Worm (Caenorhabditis elegans) whole organism, young adult: Measurements from ENCODE around the gene pqn-63.
A peak's percentile ranks its signal among the peaks of the same experiment; 100 is the strongest.

ENCODE experiments used
- B0336.3 ChIP-seq: fragments of 200-800 bp; sonication (Bioruptor generic); IDR thresholded peaks from 2 replicates; pipeline ENCODE4 v1.3.6; 2022; ENCODE audit warnings: missing genetic modification characterization, missing compliant biosample characterization
- D2030.7 ChIP-seq: fragments of 200-800 bp; sonication (Bioruptor generic); IDR thresholded peaks from 2 replicates; pipeline ENCODE4 v1.3.6; 2022; ENCODE audit warnings: missing genetic modification reagents, missing genetic modification characterization, missing compliant biosample characterization
- F33H1.4 ChIP-seq: fragments of 200-800 bp; sonication (Bioruptor generic); IDR thresholded peaks from 2 replicates; pipeline ENCODE4 v1.3.6; 2022; ENCODE audit warnings: missing genetic modification reagents, missing genetic modification characterization, missing compliant biosample characterization
- F37B4.10 ChIP-seq: fragments of 200-800 bp; sonication (Bioruptor generic); IDR thresholded peaks from 2 replicates; pipeline ENCODE4 v1.3.6; 2022; ENCODE audit warnings: missing genetic modification characterization, missing compliant biosample characterization
- F57A8.1 ChIP-seq: fragments of 200-800 bp; sonication (Bioruptor generic); optimal IDR thresholded peaks from 2 replicates; lab custom pipeline; 2018; ENCODE audit warnings: mild to moderate bottlenecking, missing genetic modification characterization, moderate library complexity, missing compliant biosample characterization
- F57C9.4 ChIP-seq: sonication (generic microtip); optimal IDR thresholded peaks from 2 replicates; lab custom pipeline; 2017; ENCODE audit warnings: mild to moderate bottlenecking, missing genetic modification characterization, missing compliant biosample characterization
- K11D2.4 ChIP-seq: fragments of 200-800 bp; sonication (Bioruptor generic); IDR thresholded peaks from 2 replicates; pipeline ENCODE4 v1.3.6; 2022; ENCODE audit warnings: missing genetic modification reagents, missing genetic modification characterization, missing compliant biosample characterization
- T26A5.8 ChIP-seq: sonication (generic microtip); optimal IDR thresholded peaks from 2 replicates; lab custom pipeline; 2016; ENCODE audit warnings: missing genetic modification characterization, missing compliant biosample characterization
- Y56A3A.18 ChIP-seq: fragments of 200-800 bp; sonication (Bioruptor generic); IDR thresholded peaks from 2 replicates; pipeline ENCODE4 v1.3.6; 2022; ENCODE audit warnings: missing genetic modification reagents, missing genetic modification characterization, missing compliant biosample characterization
- akir-1 ChIP-seq: fragments of 200-800 bp; sonication (Bioruptor generic); optimal IDR thresholded peaks from 2 replicates; lab custom pipeline; 2018; ENCODE audit warnings: mild to moderate bottlenecking, missing genetic modification characterization, moderate library complexity, missing compliant biosample characterization
- aptf-2 ChIP-seq: fragments of 200-800 bp; sonication (Bioruptor generic); conservative IDR thresholded peaks from 2 replicates; pipeline ENCODE4 v1.3.6; 2022; ENCODE audit warnings: missing genetic modification reagents, missing genetic modification characterization, missing compliant biosample characterization
- ceh-100 ChIP-seq: fragments of 200-800 bp; sonication (Bioruptor generic); IDR thresholded peaks from 2 replicates; pipeline ENCODE4 v1.3.6; 2022; ENCODE audit warnings: missing genetic modification reagents, missing genetic modification characterization, missing compliant biosample characterization
- ceh-27 ChIP-seq: fragments of 200-800 bp; sonication (Bioruptor generic); optimal IDR thresholded peaks from 2 replicates; lab custom pipeline; 2018; ENCODE audit warnings: mild to moderate bottlenecking, missing genetic modification characterization, moderate library complexity, missing compliant biosample characterization
- ceh-79 ChIP-seq: sonication (generic microtip); optimal IDR thresholded peaks from 2 replicates; lab custom pipeline; 2017; ENCODE audit warnings: mild to moderate bottlenecking, missing genetic modification characterization, missing compliant biosample characterization
- chd-7 ChIP-seq: sonication (generic microtip); optimal IDR thresholded peaks from 2 replicates; lab custom pipeline; 2016; ENCODE audit warnings: mild to moderate bottlenecking, missing genetic modification characterization, moderate library complexity, missing compliant biosample characterization
- dox-1 ChIP-seq: fragments of 200-800 bp; sonication (Bioruptor generic); IDR thresholded peaks from 2 replicates; pipeline ENCODE4 v1.3.6; 2022; ENCODE audit warnings: missing genetic modification reagents, missing genetic modification characterization, missing compliant biosample characterization
- dpff-1 ChIP-seq: sonication (generic microtip); optimal IDR thresholded peaks from 2 replicates; lab custom pipeline; 2017; ENCODE audit warnings: mild to moderate bottlenecking, missing genetic modification characterization, missing compliant biosample characterization
- efl-1 ChIP-seq: fragments of 150-350 bp; optimal IDR thresholded peaks from 2 replicates; lab custom pipeline; 2014; ENCODE audit warnings: missing biosample characterization, missing genetic modification reagents, missing genetic modification characterization
- egrh-3 ChIP-seq: fragments of 200-800 bp; sonication (Bioruptor generic); IDR thresholded peaks from 2 replicates; pipeline ENCODE4 v1.3.6; 2022; ENCODE audit warnings: missing genetic modification reagents, missing genetic modification characterization, missing compliant biosample characterization
- ekl-4 ChIP-seq: fragments of 200-800 bp; sonication (Bioruptor generic); IDR thresholded peaks from 2 replicates; pipeline ENCODE4 v1.3.6; 2022; ENCODE audit warnings: missing genetic modification reagents, missing genetic modification characterization, missing compliant biosample characterization
- ets-4 ChIP-seq: fragments of 200-800 bp; sonication (Bioruptor generic); optimal IDR thresholded peaks from 2 replicates; lab custom pipeline; 2018; ENCODE audit warnings: mild to moderate bottlenecking, missing genetic modification characterization, missing compliant biosample characterization
- fkh-3 ChIP-seq: sonication (generic microtip); optimal IDR thresholded peaks from 2 replicates; lab custom pipeline; 2016; ENCODE audit warnings: mild to moderate bottlenecking, missing genetic modification characterization, missing compliant biosample characterization
- him-1 ChIP-seq: sonication (generic microtip); optimal IDR thresholded peaks from 2 replicates; lab custom pipeline; 2016; ENCODE audit warnings: missing genotype, missing genetic modification reagents, missing genetic modification characterization, missing compliant biosample characterization
- hrde-1 ChIP-seq: sonication (generic microtip); optimal IDR thresholded peaks from 2 replicates; lab custom pipeline; 2016; ENCODE audit warnings: missing genetic modification characterization, mild to moderate bottlenecking, missing compliant biosample characterization, moderate library complexity, missing genotype, missing genetic modification reagents, borderline replicate concordance
- lag-1 ChIP-seq: fragments of 200-800 bp; sonication (Bioruptor generic); IDR thresholded peaks from 2 replicates; pipeline ENCODE4 v1.3.6; 2022; ENCODE audit warnings: missing genetic modification reagents, missing genetic modification characterization, missing compliant biosample characterization
- lin-26 ChIP-seq: fragments of 200-800 bp; sonication (Bioruptor generic); IDR thresholded peaks from 2 replicates; pipeline ENCODE4 v1.3.6; 2022; ENCODE audit warnings: missing genetic modification reagents, missing genetic modification characterization, missing compliant biosample characterization
- lin-35 ChIP-seq, 3 experiments: fragments of 150-350 bp in 2 of 3; sonication (generic microtip) in 1 of 3; optimal IDR thresholded peaks; 2 replicates each; lab custom pipeline; 2014 to 2018; ENCODE audit warnings: missing biosample characterization in 3 of 3, missing genetic modification characterization in 3 of 3, missing genetic modification reagents in 3 of 3
- lir-1 ChIP-seq: fragments of 200-800 bp; sonication (Bioruptor generic); conservative IDR thresholded peaks from 2 replicates; pipeline ENCODE4 v1.3.6; 2022; ENCODE audit warnings: missing genetic modification reagents, missing genetic modification characterization, missing compliant biosample characterization
- mcd-1 ChIP-seq: fragments of 200-800 bp; sonication (Bioruptor generic); IDR thresholded peaks from 2 replicates; pipeline ENCODE4 v1.3.6; 2022; ENCODE audit warnings: missing genetic modification reagents, missing genetic modification characterization, missing compliant biosample characterization
- nfya-1 ChIP-seq: sonication (generic microtip); optimal IDR thresholded peaks from 2 replicates; lab custom pipeline; 2017; ENCODE audit warnings: antibody characterized with exemption, missing compliant biosample characterization, missing genetic modification characterization, borderline replicate concordance; ENCODE audit not compliant: insufficient read depth
- nfyb-1 ChIP-seq: fragments of 200-800 bp; sonication (Bioruptor generic); IDR thresholded peaks from 2 replicates; pipeline ENCODE4 v1.3.6; 2022; ENCODE audit warnings: missing genetic modification reagents, missing genetic modification characterization, missing compliant biosample characterization
- nhr-80 ChIP-seq: sonication (generic microtip); optimal IDR thresholded peaks from 2 replicates; lab custom pipeline; 2016; ENCODE audit warnings: missing genetic modification characterization, missing compliant biosample characterization
- nhr-90 ChIP-seq: sonication (generic microtip); optimal IDR thresholded peaks from 2 replicates; lab custom pipeline; 2016; ENCODE audit warnings: missing genotype, mild to moderate bottlenecking, missing genetic modification characterization, missing compliant biosample characterization
- rpc-1 ChIP-seq, 2 experiments: fragments of 150-350 bp in 1 of 2; sonication (generic microtip) in 1 of 2; optimal IDR thresholded peaks; 2 replicates each; lab custom pipeline; 2014 to 2018; ENCODE audit warnings: missing biosample characterization in 1 of 2, missing genetic modification characterization in 1 of 2, missing genetic modification reagents in 1 of 2, missing genotype in 1 of 2
- sea-2 ChIP-seq: fragments of 200-800 bp; sonication (Bioruptor generic); IDR thresholded peaks from 2 replicates; pipeline ENCODE4 v1.3.6; 2022; ENCODE audit warnings: missing genetic modification characterization, missing compliant biosample characterization
- sptf-2 ChIP-seq: fragments of 200-800 bp; sonication (Bioruptor generic); optimal IDR thresholded peaks from 2 replicates; lab custom pipeline; 2018; ENCODE audit warnings: mild to moderate bottlenecking, missing genetic modification characterization, missing compliant biosample characterization
- tbx-9 ChIP-seq: sonication (generic microtip); optimal IDR thresholded peaks from 2 replicates; lab custom pipeline; 2016; ENCODE audit warnings: borderline replicate concordance, missing genetic modification characterization, inconsistent platforms, missing compliant biosample characterization
- tlf-1 ChIP-seq: fragments of 200-800 bp; sonication (Bioruptor generic); optimal IDR thresholded peaks from 2 replicates; lab custom pipeline; 2018; ENCODE audit warnings: mild to moderate bottlenecking, missing genetic modification characterization, missing compliant biosample characterization
- zfh-2 ChIP-seq: fragments of 200-800 bp; sonication (Bioruptor generic); conservative IDR thresholded peaks from 2 replicates; pipeline ENCODE4 v1.3.6; 2022; ENCODE audit warnings: missing genetic modification reagents, missing genetic modification characterization, missing compliant biosample characterization
- zim-3 ChIP-seq: sonication (generic microtip); optimal IDR thresholded peaks from 2 replicates; lab custom pipeline; 2017; ENCODE audit warnings: mild to moderate bottlenecking, missing genetic modification characterization, moderate library complexity, missing compliant biosample characterization
- ztf-25 ChIP-seq: fragments of 200-800 bp; sonication (Bioruptor generic); IDR thresholded peaks from 2 replicates; pipeline ENCODE4 v1.3.6; 2022; ENCODE audit warnings: missing genetic modification reagents, missing genetic modification characterization, missing compliant biosample characterization

The pqn-63 gene

DNA sequence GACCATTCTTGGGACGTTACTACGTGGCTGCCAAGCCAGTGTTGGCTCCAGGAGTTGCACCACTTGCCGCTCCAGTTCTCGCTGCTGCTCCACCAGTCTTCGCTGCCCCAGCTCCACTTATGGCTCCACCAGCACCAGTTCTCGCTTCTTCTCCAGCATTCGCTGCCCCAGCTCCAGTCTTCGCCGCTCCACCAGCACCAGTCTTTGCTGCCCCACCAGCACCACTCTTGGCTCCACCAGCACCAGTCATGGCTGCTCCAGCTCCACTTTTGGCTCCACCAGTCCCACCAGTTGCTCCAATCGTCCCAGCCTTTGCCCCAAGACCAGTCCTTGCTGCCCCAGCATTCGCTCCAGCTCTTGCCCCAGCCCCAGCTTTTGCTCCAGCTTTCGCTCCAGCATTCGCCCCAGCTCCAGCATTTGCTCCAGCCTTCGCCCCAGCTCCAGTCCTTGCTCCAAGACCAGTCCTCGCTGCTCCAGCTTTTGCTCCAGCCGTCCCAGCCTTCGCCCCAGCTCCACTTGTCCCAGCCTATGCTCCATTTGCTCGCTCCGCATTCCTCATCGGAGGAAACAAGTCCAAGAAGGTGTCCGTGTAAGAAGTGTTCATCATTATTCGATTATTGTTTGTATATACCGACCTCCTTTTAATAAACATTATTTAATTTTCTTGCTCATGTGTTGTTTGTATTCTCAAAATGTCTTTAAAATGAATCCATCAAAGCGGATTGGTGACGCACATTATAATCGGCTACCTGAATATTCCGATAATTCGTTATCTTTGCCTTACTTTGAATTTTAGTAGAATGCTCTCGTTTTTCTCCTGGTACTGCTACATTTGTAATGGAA is 10.0 kb downstream of the pqn-63 start, which contains the start of gene T06E4.7:
Gene T06E4.7 (plus strand): TSS at position 793 of the 843 bp plus-strand sequence.
- 0 out of 2 replicates have a peak, but pooled peaks have one; percentile 41 for TF ChIP-seq ztf-25
- TF ChIP-seq chd-7 = peak; percentile 32
- TF ChIP-seq Y56A3A.18 (GFP tag; lab: Robert Waterston, UW) = no peak
- TF ChIP-seq ceh-79 (tag; lab: Kevin White, UChicago) = no peak
- TF ChIP-seq zfh-2 (GFP tag; lab: Robert Waterston, UW) = peak; percentile 93
- TF ChIP-seq F37B4.10 (GFP tag; lab: Robert Waterston, UW) = 0 out of 2 replicates have a peak, but pooled peaks have one; percentile 4
- peak; percentile 13 for TF ChIP-seq ceh-27 (GFP tag; lab: Kevin White, UChicago)
- TF ChIP-seq fkh-3 (tag; lab: Kevin White, UChicago) = no peak
- TF ChIP-seq D2030.7 (GFP tag; lab: Robert Waterston, UW) = 0 out of 2 replicates have a peak, but pooled peaks have one; percentile 10
- TF ChIP-seq mcd-1 (GFP tag; lab: Robert Waterston, UW) = peak; percentile 20; the same call in 1 of the 2 replicates
- no peak for TF ChIP-seq ets-4 (GFP tag; lab: Kevin White, UChicago)
- TF ChIP-seq lir-1 (GFP tag; lab: Robert Waterston, UW) = no peak
- TF ChIP-seq rpc-1 (optimal IDR thresholded peaks at IDR 0.05; lab: Kevin White, UChicago) = no peak
- no peak for TF ChIP-seq rpc-1 (tag; optimal IDR thresholded peaks at IDR 0.05; lab: Kevin White, UChicago)
- TF ChIP-seq dox-1 (GFP tag; lab: Robert Waterston, UW) = 0 out of 2 replicates have a peak, but pooled peaks have one; percentile 34
- peak; percentile 92 for TF ChIP-seq egrh-3 (GFP tag; lab: Robert Waterston, UW)
- TF ChIP-seq K11D2.4 (GFP tag; lab: Robert Waterston, UW) = no peak
- TF ChIP-seq nfya-1 = no peak
- TF ChIP-seq, all 124 proteins: peak for 9

DNA sequence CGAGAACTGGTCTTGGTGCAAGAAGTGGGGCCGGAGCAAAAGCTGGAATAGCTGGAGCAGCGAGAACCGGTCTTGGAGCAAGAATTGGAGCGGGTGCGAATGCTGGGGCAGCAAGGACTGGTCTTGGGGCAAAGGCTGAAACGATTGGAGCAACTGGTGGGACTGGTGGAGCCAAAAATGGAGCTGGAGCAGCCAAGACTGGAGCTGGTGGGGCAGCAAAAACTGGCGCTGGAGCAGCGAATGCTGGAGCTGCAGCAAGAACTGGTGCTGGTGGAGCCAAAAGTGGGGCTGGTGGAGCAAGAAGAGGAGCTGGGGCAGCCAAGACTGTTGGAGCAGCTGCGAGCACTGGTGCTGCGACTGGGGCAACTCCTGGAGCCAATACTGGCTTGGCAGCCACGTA is 12.8 kb downstream of the pqn-63 start:
- TF ChIP-seq egrh-3 (GFP tag; lab: Robert Waterston, UW) (peak; percentile 83), dox-1 (GFP tag; lab: Robert Waterston, UW) (peak; percentile 42; the same call in 1 of the 2 replicates), K11D2.4 (GFP tag; lab: Robert Waterston, UW) (no peak), zfh-2 (GFP tag; lab: Robert Waterston, UW) (peak; percentile 90), chd-7 (peak; percentile 52)

DNA sequence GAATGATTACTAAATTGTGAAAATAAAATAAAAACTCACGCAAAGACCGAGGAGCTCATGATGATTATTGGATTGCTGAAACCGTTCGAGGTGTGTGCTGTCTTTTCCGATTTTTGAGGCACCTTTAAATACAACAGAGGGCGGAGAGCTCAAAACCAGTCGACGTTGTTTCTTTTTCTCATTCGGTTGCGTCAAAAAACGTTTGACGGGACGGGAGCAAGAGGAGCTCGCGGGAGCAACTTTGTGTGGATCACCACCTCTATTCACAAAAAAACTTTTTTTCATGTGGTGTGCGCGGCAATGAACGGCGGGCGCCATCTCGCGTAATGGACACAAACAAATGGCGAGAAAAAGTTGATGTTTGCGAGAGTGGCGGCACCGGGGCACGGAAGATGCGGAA is 13.3 kb downstream of the pqn-63 start, which contains the start of gene idpc-3:
Gene idpc-3 (minus strand): TSS at position 101 of the 400 bp plus-strand sequence.
- TF ChIP-seq tbx-9 (tag; lab: Kevin White, UChicago) (no peak), ztf-25 (no peak), lag-1 (no peak), F33H1.4 (GFP tag; lab: Robert Waterston, UW) (no peak), F57C9.4 (no peak), F57A8.1 (no peak), dox-1 (GFP tag; lab: Robert Waterston, UW) (no peak), tlf-1 (no peak), efl-1 (GFP tag; lab: Kevin White, UChicago) (no peak), B0336.3 (no peak), aptf-2 (no peak), zim-3 (tag; lab: Kevin White, UChicago) (no peak), akir-1 (GFP tag; lab: Kevin White, UChicago) (no peak), nhr-80 (tag; lab: Kevin White, UChicago) (no peak), ceh-79 (tag; lab: Kevin White, UChicago) (no peak)

DNA sequence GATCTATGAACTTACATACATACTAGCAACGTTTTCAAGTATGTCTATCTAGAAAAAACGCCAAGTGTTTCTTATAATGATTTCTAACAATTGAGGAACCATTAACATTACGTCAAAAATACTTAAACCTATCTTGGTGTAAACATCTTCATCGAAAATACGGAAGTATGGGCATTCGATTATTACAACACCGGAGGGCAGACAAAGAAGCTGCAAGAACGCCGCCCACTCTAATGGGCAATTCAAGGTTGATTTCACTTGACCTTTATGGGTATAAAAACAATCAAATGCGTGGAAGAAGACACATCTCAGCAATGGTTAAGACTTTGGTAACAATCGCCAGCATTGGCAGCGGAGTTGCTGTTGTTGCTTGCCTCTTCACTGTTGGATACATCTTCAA is 13.8 kb downstream of the pqn-63 start, which contains the start of gene col-146:
Gene col-146 (plus strand): TSS at position 301 of the 400 bp plus-strand sequence.
- no peak for TF ChIP-seq him-1 (tag; lab: Kevin White, UChicago)
- no peak for TF ChIP-seq Y56A3A.18 (GFP tag; lab: Robert Waterston, UW)
- no peak for TF ChIP-seq hrde-1 (tag; lab: Kevin White, UChicago)
- no peak for TF ChIP-seq ets-4 (GFP tag; lab: Kevin White, UChicago)
- no peak for TF ChIP-seq F57A8.1
- TF ChIP-seq zim-3 (tag; lab: Kevin White, UChicago) = no peak
- no peak for TF ChIP-seq dpff-1
- TF ChIP-seq nfyb-1 = no peak
- TF ChIP-seq lin-35 (GFP tag; optimal IDR thresholded peaks at IDR 0.05; lab: Kevin White, UChicago) = no peak
- TF ChIP-seq lin-26 (GFP tag; lab: Robert Waterston, UW) = no peak
- TF ChIP-seq sptf-2 (GFP tag; lab: Kevin White, UChicago) = no peak
- TF ChIP-seq sea-2 (GFP tag; lab: Robert Waterston, UW) = no peak
- no peak for TF ChIP-seq F57C9.4
- no peak for TF ChIP-seq T26A5.8 (tag; lab: Kevin White, UChicago)
- TF ChIP-seq ceh-100 (GFP tag; lab: Robert Waterston, UW) = no peak
- TF ChIP-seq nhr-90 (tag; lab: Kevin White, UChicago) = no peak
- TF ChIP-seq ekl-4 = no peak
- no peak for TF ChIP-seq fkh-3 (tag; lab: Kevin White, UChicago)
